Worm (Caenorhabditis elegans) whole organism, L2 larva: ENCODE measurements around the gene sqst-1.

Experiments
- C34F6.9 ChIP-seq: fragments of 150-350 bp; optimal IDR thresholded peaks from 2 replicates; lab custom pipeline; 2014; ENCODE audit warnings: missing biosample characterization, missing genetic modification characterization
- F13H6.1 ChIP-seq: sonication (generic microtip); optimal IDR thresholded peaks from 2 replicates; lab custom pipeline; 2016; ENCODE audit warnings: missing genetic modification characterization, missing compliant biosample characterization
- R02D3.7 ChIP-seq: fragments of 150-350 bp; optimal IDR thresholded peaks from 2 replicates; lab custom pipeline; 2014; ENCODE audit warnings: missing biosample characterization, missing genetic modification characterization
- Y55F3AM.14 ChIP-seq: fragments of 200-800 bp; sonication (Bioruptor generic); optimal IDR thresholded peaks from 2 replicates; lab custom pipeline; 2018; ENCODE audit warnings: mild to moderate bottlenecking, missing genetic modification characterization, missing compliant biosample characterization
- aly-2 ChIP-seq: fragments of 150-350 bp; optimal IDR thresholded peaks from 2 replicates; lab custom pipeline; 2014; ENCODE audit warnings: missing biosample characterization, missing genetic modification characterization
- ama-1 ChIP-seq: fragments of 150-350 bp; optimal IDR thresholded peaks from 2 replicates; lab custom pipeline; 2018; ENCODE audit warnings: inconsistent platforms
- blmp-1 ChIP-seq: sonication (generic microtip); optimal IDR thresholded peaks from 2 replicates; lab custom pipeline; 2017; ENCODE audit warnings: missing genetic modification characterization, mild to moderate bottlenecking, missing compliant biosample characterization, antibody characterized with exemption, moderate library complexity; ENCODE audit not compliant: insufficient read depth
- ceh-16 ChIP-seq: fragments of 150-350 bp; optimal IDR thresholded peaks from 2 replicates; lab custom pipeline; 2014; ENCODE audit warnings: missing biosample characterization, missing genetic modification characterization
- ceh-82 ChIP-seq: fragments of 150-350 bp; optimal IDR thresholded peaks from 2 replicates; lab custom pipeline; 2014; ENCODE audit warnings: missing biosample characterization, missing genetic modification characterization
- crh-2 ChIP-seq: sonication (generic microtip); optimal IDR thresholded peaks from 2 replicates; lab custom pipeline; 2017; ENCODE audit warnings: missing biosample characterization, missing genetic modification characterization
- dmd-4 ChIP-seq: sonication (generic microtip); optimal IDR thresholded peaks from 2 replicates; lab custom pipeline; 2017; ENCODE audit warnings: missing biosample characterization, missing genetic modification characterization
- elt-1 ChIP-seq: fragments of 150-350 bp; optimal IDR thresholded peaks from 2 replicates; lab custom pipeline; 2014; ENCODE audit warnings: missing biosample characterization, missing genetic modification characterization
- elt-3 ChIP-seq: sonication (generic microtip); optimal IDR thresholded peaks from 2 replicates; lab custom pipeline; 2017; ENCODE audit warnings: missing biosample characterization, missing genetic modification characterization
- fos-1 ChIP-seq: fragments of 150-350 bp; optimal IDR thresholded peaks from 2 replicates; lab custom pipeline; 2014; ENCODE audit warnings: missing biosample characterization, missing genetic modification characterization
- lin-13 ChIP-seq: fragments of 150-350 bp; optimal IDR thresholded peaks from 2 replicates; lab custom pipeline; 2014; ENCODE audit warnings: missing biosample characterization, missing genetic modification reagents, missing genetic modification characterization
- lsy-2 ChIP-seq, 2 experiments: fragments of 150-350 bp in 1 of 2; sonication (generic microtip) in 1 of 2; optimal IDR thresholded peaks; 2 replicates each; lab custom pipeline; 2014 to 2017; ENCODE audit warnings: missing biosample characterization in 2 of 2, missing genetic modification characterization in 2 of 2
- mab-5 ChIP-seq: fragments of 150-350 bp; optimal IDR thresholded peaks from 2 replicates; lab custom pipeline; 2014; ENCODE audit warnings: missing biosample characterization, missing genetic modification characterization
- mbf-1 ChIP-seq: sonication (generic microtip); optimal IDR thresholded peaks from 2 replicates; lab custom pipeline; 2017; ENCODE audit warnings: missing biosample characterization, missing genetic modification characterization
- nhr-10 ChIP-seq: sonication (generic microtip); optimal IDR thresholded peaks from 2 replicates; lab custom pipeline; 2017; ENCODE audit warnings: missing biosample characterization, missing genetic modification characterization
- nhr-12 ChIP-seq: fragments of 150-350 bp; optimal IDR thresholded peaks from 2 replicates; lab custom pipeline; 2014; ENCODE audit warnings: missing biosample characterization, missing genetic modification characterization
- nhr-129 ChIP-seq: fragments of 150-350 bp; optimal IDR thresholded peaks from 2 replicates; lab custom pipeline; 2014; ENCODE audit warnings: missing biosample characterization, missing genetic modification characterization
- nhr-23 ChIP-seq: fragments of 150-350 bp; optimal IDR thresholded peaks from 2 replicates; lab custom pipeline; 2014; ENCODE audit warnings: missing biosample characterization, missing genetic modification reagents, missing genetic modification characterization
- nhr-237 ChIP-seq: fragments of 150-350 bp; optimal IDR thresholded peaks from 2 replicates; lab custom pipeline; 2014; ENCODE audit warnings: missing biosample characterization, missing genetic modification characterization
- nhr-25 ChIP-seq: fragments of 150-350 bp; sonication (generic microtip); optimal IDR thresholded peaks from 3 replicates; lab custom pipeline; 2014; ENCODE audit warnings: missing biosample characterization, missing genetic modification characterization
- nhr-6 ChIP-seq: fragments of 150-350 bp; optimal IDR thresholded peaks from 2 replicates; lab custom pipeline; 2014; ENCODE audit warnings: missing biosample characterization, missing genetic modification characterization
- sem-4 ChIP-seq: fragments of 150-350 bp; optimal IDR thresholded peaks from 2 replicates; lab custom pipeline; 2014; ENCODE audit warnings: missing biosample characterization, missing genetic modification reagents, missing genetic modification characterization
- skn-1 ChIP-seq: sonication (generic microtip); optimal IDR thresholded peaks from 2 replicates; lab custom pipeline; 2017; ENCODE audit warnings: missing biosample characterization, missing genetic modification characterization
- sma-3 ChIP-seq: sonication (generic microtip); optimal IDR thresholded peaks from 2 replicates; lab custom pipeline; 2016; ENCODE audit warnings: missing genetic modification reagents, missing genetic modification characterization, missing compliant biosample characterization
- sma-9 ChIP-seq, 2 experiments: fragments of 150-350 bp in 1 of 2; sonication (generic microtip) in 1 of 2; optimal IDR thresholded peaks; 2 replicates each; lab custom pipeline; 2014 to 2016; ENCODE audit warnings: missing genetic modification characterization in 2 of 2, mild to moderate bottlenecking in 1 of 2, missing biosample characterization in 1 of 2, missing compliant biosample characterization in 1 of 2, missing genetic modification reagents in 1 of 2, moderate library complexity in 1 of 2
- snpc-4 ChIP-seq: fragments of 150-350 bp; optimal IDR thresholded peaks from 2 replicates; lab custom pipeline; 2014; ENCODE audit warnings: missing biosample characterization, missing genetic modification characterization
- unc-39 ChIP-seq: fragments of 150-350 bp; optimal IDR thresholded peaks from 2 replicates; lab custom pipeline; 2014; ENCODE audit warnings: missing biosample characterization, missing genetic modification characterization
- unc-55 ChIP-seq: fragments of 150-350 bp; sonication (generic microtip); optimal IDR thresholded peaks from 3 replicates; lab custom pipeline; 2014; ENCODE audit warnings: missing biosample characterization, missing genetic modification reagents, missing genetic modification characterization
- unc-62 ChIP-seq: fragments of 150-350 bp; optimal IDR thresholded peaks from 2 replicates; lab custom pipeline; 2014; ENCODE audit warnings: missing biosample characterization, missing genetic modification reagents, missing genetic modification characterization
- zag-1 ChIP-seq: fragments of 150-350 bp; optimal IDR thresholded peaks from 2 replicates; lab custom pipeline; 2014; ENCODE audit warnings: missing biosample characterization, missing genetic modification characterization
- ztf-1 ChIP-seq: fragments of 200-800 bp; sonication (Bioruptor generic); conservative IDR thresholded peaks from 2 replicates; pipeline ENCODE4 v1.3.6; 2022; ENCODE audit warnings: missing genetic modification characterization, missing compliant biosample characterization
- ztf-11 ChIP-seq: sonication (generic microtip); optimal IDR thresholded peaks from 2 replicates; lab custom pipeline; 2017; ENCODE audit warnings: missing biosample characterization, missing genetic modification characterization
- ztf-4 ChIP-seq: fragments of 150-350 bp; optimal IDR thresholded peaks from 2 replicates; lab custom pipeline; 2014; ENCODE audit warnings: missing biosample characterization, missing genetic modification characterization

The sqst-1 gene

ce11 chrIV:12034776-12035175 is 694 bp downstream of the sqst-1 start:
- TF ChIP-seq nhr-129 (tag; lab: Kevin White, UChicago): peak; percentile 13
- no peak for TF ChIP-seq unc-39
- no peak for TF ChIP-seq Y55F3AM.14 (GFP tag; lab: Kevin White, UChicago)
- TF ChIP-seq ama-1 (lab: Kevin White, UChicago): peak; percentile 26
- no peak for TF ChIP-seq C34F6.9

ce11 chrIV:12035422-12035821 is 1.3 kb downstream of the sqst-1 start:
- TF ChIP-seq zag-1 (tag; lab: Kevin White, UChicago) (no peak), crh-2 (tag; lab: Kevin White, UChicago) (no peak), C34F6.9 (no peak), nhr-6 (tag; lab: Kevin White, UChicago) (no peak), dmd-4 (tag; lab: Kevin White, UChicago) (no peak), Y55F3AM.14 (GFP tag; lab: Kevin White, UChicago) (no peak), nhr-129 (tag; lab: Kevin White, UChicago) (no peak), nhr-12 (no peak), unc-39 (no peak)
- TF ChIP-seq, all 48 proteins: peak for 0

ce11 chrIV:12036924-12037323 is 2.8 kb downstream of the sqst-1 start:
- no peak for TF ChIP-seq snpc-4 (tag; lab: Kevin White, UChicago)
- TF ChIP-seq nhr-129 (tag; lab: Kevin White, UChicago): peak; percentile 6
- peak; percentile 64 for TF ChIP-seq sem-4 (tag; lab: Kevin White, UChicago)
- TF ChIP-seq F13H6.1 (tag; lab: Kevin White, UChicago): no peak
- TF ChIP-seq lin-13 (GFP tag; lab: Kevin White, UChicago): peak; percentile 11
- peak; percentile 48 for TF ChIP-seq nhr-25 (tag; lab: Kevin White, UChicago)
- TF ChIP-seq nhr-237 (tag; lab: Kevin White, UChicago): no peak
- TF ChIP-seq blmp-1 (tag; lab: Kevin White, UChicago): no peak
- peak; percentile 1 for TF ChIP-seq nhr-6 (tag; lab: Kevin White, UChicago)
- peak in 1 of 2 experiments; percentile 63 for TF ChIP-seq lsy-2 (tag; optimal IDR thresholded peaks at IDR 0.05; lab: Kevin White, UChicago)
- no peak for TF ChIP-seq ceh-82
- no peak for TF ChIP-seq mbf-1
- no peak for TF ChIP-seq nhr-10 (tag; lab: Kevin White, UChicago)
- TF ChIP-seq fos-1 (tag; lab: Kevin White, UChicago): no peak
- TF ChIP-seq ceh-16: no peak
- TF ChIP-seq ztf-4 (tag; lab: Kevin White, UChicago): peak; percentile 61
- no peak for TF ChIP-seq elt-3 (tag; lab: Kevin White, UChicago)
- TF ChIP-seq sma-3 (GFP tag; lab: Kevin White, UChicago): peak; percentile 47
- TF ChIP-seq unc-62 (GFP tag; lab: Kevin White, UChicago): no peak
- TF ChIP-seq dmd-4 (tag; lab: Kevin White, UChicago): no peak
- peak; percentile 51 for TF ChIP-seq ama-1 (lab: Kevin White, UChicago)
- no peak for TF ChIP-seq skn-1 (tag; lab: Kevin White, UChicago)
- no peak for TF ChIP-seq aly-2 (tag; lab: Kevin White, UChicago)

- TF ChIP-seq lsy-2 (tag; optimal IDR thresholded peaks at IDR 0.05; lab: Kevin White, UChicago) (no peak), ceh-82 (no peak), nhr-129 (tag; lab: Kevin White, UChicago) (peak; percentile 35), ceh-16 (no peak), C34F6.9 (no peak), elt-1 (no peak), fos-1 (tag; lab: Kevin White, UChicago) (peak; percentile 60), ztf-11 (no peak), nhr-25 (tag; lab: Kevin White, UChicago) (no peak), sma-9 (GFP tag; optimal IDR thresholded peaks at IDR 0.05; lab: Kevin White, UChicago) (peak; percentile 23), sma-9 (tag; optimal IDR thresholded peaks at IDR 0.05; lab: Kevin White, UChicago) (no peak), zag-1 (tag; lab: Kevin White, UChicago) (no peak), blmp-1 (tag; lab: Kevin White, UChicago) (no peak), ztf-1 (GFP tag; lab: Robert Waterston, UW) (no peak), dmd-4 (tag; lab: Kevin White, UChicago) (no peak), ztf-4 (tag; lab: Kevin White, UChicago) (no peak), nhr-10 (tag; lab: Kevin White, UChicago) (no peak), elt-3 (tag; lab: Kevin White, UChicago) (no peak), sem-4 (tag; lab: Kevin White, UChicago) (no peak), R02D3.7 (tag; lab: Kevin White, UChicago) (no peak), nhr-23 (tag; lab: Kevin White, UChicago) (no peak), crh-2 (tag; lab: Kevin White, UChicago) (no peak), mab-5 (tag; lab: Kevin White, UChicago) (no peak), mbf-1 (no peak), unc-55 (GFP tag; lab: Kevin White, UChicago) (no peak)
Measured at ce11 chrIV:12040431-12040830, 6.3 kb downstream of the sqst-1 start.
